Worm (Caenorhabditis elegans): Measurements from ENCODE around the gene tbc-2.
A peak's percentile ranks its signal among the peaks of the same experiment; 100 is the strongest.

tbc-2 gene

ce11 chrII:5858322-5858721 is 31.1 kb upstream of the tbc-2 start, which contains the start of gene F55C12.4:
Gene F55C12.4, minus strand, starts transcription at chrII:5858422.
- TF ChIP-seq jun-1 (tag; optimal IDR thresholded peaks at IDR 0.05): no peak
- peak; percentile 33 for TF ChIP-seq lin-14 (GFP tag; optimal IDR thresholded peaks at IDR 0.05)

- TF ChIP-seq dpl-1 (GFP tag; optimal IDR thresholded peaks at IDR 0.05) (no peak), sox-4 (tag; optimal IDR thresholded peaks at IDR 0.05) (no peak), lin-14 (GFP tag; optimal IDR thresholded peaks at IDR 0.05) (peak; percentile 17), blmp-1 (tag; optimal IDR thresholded peaks at IDR 0.05) (peak; percentile 17)
Measured at ce11 chrII:5854122-5854521, 26.9 kb upstream of the tbc-2 start, which contains the start of gene H41C03.1. Gene H41C03.1, plus strand, starts transcription at chrII:5854422.

- TF ChIP-seq ces-1 (GFP tag; optimal IDR thresholded peaks at IDR 0.05): no peak
- no peak for TF ChIP-seq unc-30 (tag; optimal IDR thresholded peaks at IDR 0.05)
- no peak for TF ChIP-seq grh-1 (GFP tag; IDR thresholded peaks at IDR 0.05)
- no peak for TF ChIP-seq irx-1 (tag; optimal IDR thresholded peaks at IDR 0.05)
- TF ChIP-seq swsn-7 (tag; optimal IDR thresholded peaks at IDR 0.05): no peak
- TF ChIP-seq lir-3 (tag; optimal IDR thresholded peaks at IDR 0.05; ENCODE audit: poor library complexity): no peak
- no peak for TF ChIP-seq zip-4 (GFP tag; optimal IDR thresholded peaks at IDR 0.05)
- TF ChIP-seq nhr-237 (tag; optimal IDR thresholded peaks at IDR 0.05): no peak
- TF ChIP-seq egl-13 (tag; optimal IDR thresholded peaks at IDR 0.05): no peak
- peak; percentile 55 for TF ChIP-seq nhr-85 (tag)
- TF ChIP-seq blmp-1 (tag; optimal IDR thresholded peaks at IDR 0.05): peak; percentile 73
- no peak for TF ChIP-seq tbx-2 (tag; optimal IDR thresholded peaks at IDR 0.05)
- no peak for TF ChIP-seq ceh-82 (tag; optimal IDR thresholded peaks at IDR 0.05)
- TF ChIP-seq nhr-71 (tag; optimal IDR thresholded peaks at IDR 0.05): no peak
- TF ChIP-seq hlh-4 (tag; optimal IDR thresholded peaks at IDR 0.05): no peak
- peak in 2 of 6 experiments; percentile 51 to 80 for TF ChIP-seq elt-3 (tag; optimal IDR thresholded peaks at IDR 0.05)
- no peak for TF ChIP-seq dpl-1 (GFP tag; optimal IDR thresholded peaks at IDR 0.05)
Measured at ce11 chrII:5853261-5853660, 26.0 kb upstream of the tbc-2 start.

ce11 chrII:5852007-5852406 is 24.8 kb upstream of the tbc-2 start, which contains the start of gene H41C03.2:
Gene H41C03.2, minus strand, starts transcription at chrII:5852107.
- TF ChIP-seq fkh-8 (tag; optimal IDR thresholded peaks at IDR 0.05) (peak; percentile 25), nhr-19 (GFP tag; conservative IDR thresholded peaks at IDR 0.05) (no peak), zag-1 (tag; optimal IDR thresholded peaks at IDR 0.05) (no peak)

ce11 chrII:5846181-5846580 is 18.9 kb upstream of the tbc-2 start:
- TF ChIP-seq jun-1 (tag; optimal IDR thresholded peaks at IDR 0.05) (no peak), nhr-85 (tag) (no peak), hlh-4 (tag; optimal IDR thresholded peaks at IDR 0.05) (no peak), elt-2 (tag; optimal IDR thresholded peaks at IDR 0.05) (peak; percentile 22), F16B12.6 (tag; optimal IDR thresholded peaks at IDR 0.05) (no peak), efl-1 (optimal IDR thresholded peaks at IDR 0.05) (no peak), efl-1 (GFP tag; optimal IDR thresholded peaks at IDR 0.05 in 1 of 2) (peak in 1 of 2 experiments; percentile 27), fos-1 (tag; optimal IDR thresholded peaks at IDR 0.05) (no peak), nhr-19 (GFP tag; conservative IDR thresholded peaks at IDR 0.05) (no peak), vab-15 (tag; optimal IDR thresholded peaks at IDR 0.05) (no peak), nhr-20 (tag; optimal IDR thresholded peaks at IDR 0.05) (no peak), nhr-12 (tag; optimal IDR thresholded peaks at IDR 0.05) (no peak), ama-1 (optimal IDR thresholded peaks at IDR 0.05) (no peak), pax-3 (tag; optimal IDR thresholded peaks at IDR 0.05) (no peak), mdl-1 (tag; optimal IDR thresholded peaks at IDR 0.05) (no peak), nhr-84 (tag; optimal IDR thresholded peaks at IDR 0.05) (no peak), lsy-2 (tag; optimal IDR thresholded peaks at IDR 0.05) (no peak), grh-1 (GFP tag; IDR thresholded peaks at IDR 0.05) (no peak), fkh-4 (tag; optimal IDR thresholded peaks at IDR 0.05; ENCODE audit: borderline replicate concordance) (no peak)
